Worm (Caenorhabditis elegans) whole organism, young adult: ENCODE results near the gene hog-1.
A peak's percentile ranks its signal among the peaks of the same experiment; 100 is the strongest.

Experiments
- B0019.2 ChIP-seq: fragments of 200-800 bp; sonication (Bioruptor generic); conservative IDR thresholded peaks from 2 replicates; pipeline ENCODE4 v1.3.6; 2022; ENCODE audit warnings: missing genetic modification reagents, missing genetic modification characterization, missing compliant biosample characterization
- C17E4.6 ChIP-seq: fragments of 200-800 bp; sonication (Bioruptor generic); IDR thresholded peaks from 2 replicates; pipeline ENCODE4 v1.3.6; 2022; ENCODE audit warnings: missing genetic modification reagents, missing genetic modification characterization, missing compliant biosample characterization
- D2030.7 ChIP-seq: fragments of 200-800 bp; sonication (Bioruptor generic); IDR thresholded peaks from 2 replicates; pipeline ENCODE4 v1.3.6; 2022; ENCODE audit warnings: missing genetic modification reagents, missing genetic modification characterization, missing compliant biosample characterization
- F39B2.1 ChIP-seq: fragments of 200-800 bp; sonication (Bioruptor generic); IDR thresholded peaks from 2 replicates; pipeline ENCODE4 v1.3.6; 2022; ENCODE audit warnings: missing genetic modification reagents, missing genetic modification characterization, missing compliant biosample characterization
- F52B5.7 ChIP-seq: sonication (generic microtip); optimal IDR thresholded peaks from 2 replicates; lab custom pipeline; 2016; ENCODE audit warnings: mild to moderate bottlenecking, missing genetic modification characterization, missing compliant biosample characterization
- K11D2.4 ChIP-seq: fragments of 200-800 bp; sonication (Bioruptor generic); IDR thresholded peaks from 2 replicates; pipeline ENCODE4 v1.3.6; 2022; ENCODE audit warnings: missing genetic modification reagents, missing genetic modification characterization, missing compliant biosample characterization
- T07F8.4 ChIP-seq: sonication (generic microtip); optimal IDR thresholded peaks from 2 replicates; lab custom pipeline; 2016; ENCODE audit warnings: mild to moderate bottlenecking, missing genetic modification characterization, moderate library complexity, missing compliant biosample characterization
- Y53G8AR.9 ChIP-seq: fragments of 200-800 bp; sonication (Bioruptor generic); conservative IDR thresholded peaks from 2 replicates; pipeline ENCODE4 v1.3.6; 2022; ENCODE audit warnings: missing genetic modification reagents, missing genetic modification characterization, missing compliant biosample characterization
- ZK185.1 ChIP-seq: sonication (generic microtip); optimal IDR thresholded peaks from 2 replicates; lab custom pipeline; 2016; ENCODE audit warnings: mild to moderate bottlenecking, missing genetic modification characterization, missing compliant biosample characterization; ENCODE audit not compliant: poor library complexity, severe bottlenecking
- athp-1 ChIP-seq: sonication (generic microtip); optimal IDR thresholded peaks from 2 replicates; lab custom pipeline; 2017; ENCODE audit warnings: mild to moderate bottlenecking, missing genetic modification characterization, missing compliant biosample characterization
- attf-3 ChIP-seq: fragments of 200-800 bp; sonication (Bioruptor generic); conservative IDR thresholded peaks from 2 replicates; pipeline ENCODE4 v1.3.6; 2022; ENCODE audit warnings: missing genetic modification reagents, missing genetic modification characterization, missing compliant biosample characterization
- bed-2 ChIP-seq: fragments of 200-800 bp; sonication (Bioruptor generic); IDR thresholded peaks from 2 replicates; pipeline ENCODE4 v1.3.6; 2022; ENCODE audit warnings: missing genetic modification reagents, missing genetic modification characterization, missing compliant biosample characterization
- cebp-1 ChIP-seq, 2 experiments: fragments of 200-800 bp in 1 of 2; sonication (Bioruptor generic) in 1 of 2; sonication (generic microtip) in 1 of 2; IDR thresholded peaks in 1 of 2; optimal IDR thresholded peaks in 1 of 2; 2 replicates each; pipeline versions ENCODE4 v1.3.6 to Lab custom; 2017 to 2022; ENCODE audit warnings: missing compliant biosample characterization in 2 of 2, missing genetic modification characterization in 2 of 2, mild to moderate bottlenecking in 1 of 2, missing genetic modification reagents in 1 of 2, moderate library complexity in 1 of 2
- cebp-2 ChIP-seq: fragments of 200-800 bp; sonication (Bioruptor generic); IDR thresholded peaks from 2 replicates; pipeline ENCODE4 v1.3.6; 2022; ENCODE audit warnings: missing genetic modification characterization, missing compliant biosample characterization
- ceh-79 ChIP-seq: sonication (generic microtip); optimal IDR thresholded peaks from 2 replicates; lab custom pipeline; 2017; ENCODE audit warnings: mild to moderate bottlenecking, missing genetic modification characterization, missing compliant biosample characterization
- die-1 ChIP-seq: sonication (generic microtip); optimal IDR thresholded peaks from 2 replicates; lab custom pipeline; 2016; ENCODE audit warnings: missing genotype, mild to moderate bottlenecking, missing genetic modification characterization, missing compliant biosample characterization
- dox-1 ChIP-seq: fragments of 200-800 bp; sonication (Bioruptor generic); IDR thresholded peaks from 2 replicates; pipeline ENCODE4 v1.3.6; 2022; ENCODE audit warnings: missing genetic modification reagents, missing genetic modification characterization, missing compliant biosample characterization
- egl-18 ChIP-seq: fragments of 200-800 bp; sonication (Bioruptor generic); IDR thresholded peaks from 2 replicates; pipeline ENCODE4 v1.3.6; 2022; ENCODE audit warnings: missing genetic modification reagents, missing genetic modification characterization, missing compliant biosample characterization
- egl-44 ChIP-seq: fragments of 200-800 bp; sonication (Bioruptor generic); IDR thresholded peaks from 2 replicates; pipeline ENCODE4 v1.3.6; 2022; ENCODE audit warnings: missing genetic modification reagents, missing genetic modification characterization, missing compliant biosample characterization
- egrh-3 ChIP-seq: fragments of 200-800 bp; sonication (Bioruptor generic); IDR thresholded peaks from 2 replicates; pipeline ENCODE4 v1.3.6; 2022; ENCODE audit warnings: missing genetic modification reagents, missing genetic modification characterization, missing compliant biosample characterization
- ets-4 ChIP-seq: fragments of 200-800 bp; sonication (Bioruptor generic); optimal IDR thresholded peaks from 2 replicates; lab custom pipeline; 2018; ENCODE audit warnings: mild to moderate bottlenecking, missing genetic modification characterization, missing compliant biosample characterization
- let-526 ChIP-seq: fragments of 200-800 bp; sonication (Bioruptor generic); IDR thresholded peaks from 2 replicates; pipeline ENCODE4 v1.3.6; 2022; ENCODE audit warnings: missing genetic modification reagents, missing genetic modification characterization, missing compliant biosample characterization
- let-607 ChIP-seq, 2 experiments: fragments of 200-800 bp in 1 of 2; sonication (Bioruptor generic) in 1 of 2; sonication (generic microtip) in 1 of 2; optimal IDR thresholded peaks; 2 replicates each; lab custom pipeline; 2016 to 2018; ENCODE audit warnings: mild to moderate bottlenecking in 2 of 2, missing compliant biosample characterization in 2 of 2, missing genetic modification characterization in 2 of 2, moderate library complexity in 2 of 2, missing genotype in 1 of 2
- lin-26 ChIP-seq: fragments of 200-800 bp; sonication (Bioruptor generic); IDR thresholded peaks from 2 replicates; pipeline ENCODE4 v1.3.6; 2022; ENCODE audit warnings: missing genetic modification reagents, missing genetic modification characterization, missing compliant biosample characterization
- lir-1 ChIP-seq: fragments of 200-800 bp; sonication (Bioruptor generic); conservative IDR thresholded peaks from 2 replicates; pipeline ENCODE4 v1.3.6; 2022; ENCODE audit warnings: missing genetic modification reagents, missing genetic modification characterization, missing compliant biosample characterization
- lsl-1 ChIP-seq: fragments of 200-800 bp; sonication (Bioruptor generic); optimal IDR thresholded peaks from 2 replicates; lab custom pipeline; 2018; ENCODE audit warnings: mild to moderate bottlenecking, missing genetic modification characterization, moderate library complexity, missing compliant biosample characterization
- lsy-27 ChIP-seq: sonication (generic microtip); optimal IDR thresholded peaks from 2 replicates; lab custom pipeline; 2017; ENCODE audit warnings: missing genetic modification characterization, mild to moderate bottlenecking, missing compliant biosample characterization, antibody characterized with exemption, missing genotype, borderline replicate concordance; ENCODE audit not compliant: insufficient read depth
- madf-3 ChIP-seq: fragments of 200-800 bp; sonication (Bioruptor generic); IDR thresholded peaks from 2 replicates; pipeline ENCODE4 v1.3.6; 2022; ENCODE audit warnings: missing genetic modification reagents, missing genetic modification characterization, missing compliant biosample characterization
- madf-6 ChIP-seq: fragments of 200-800 bp; sonication (Bioruptor generic); IDR thresholded peaks from 2 replicates; pipeline ENCODE4 v1.3.6; 2022; ENCODE audit warnings: missing genetic modification reagents, missing genetic modification characterization, missing compliant biosample characterization
- mel-28 ChIP-seq: sonication (generic microtip); optimal IDR thresholded peaks from 2 replicates; lab custom pipeline; 2016; ENCODE audit warnings: borderline replicate concordance, mild to moderate bottlenecking, missing genetic modification characterization, missing compliant biosample characterization
- mes-4 ChIP-seq: sonication (generic microtip); optimal IDR thresholded peaks from 2 replicates; lab custom pipeline; 2016; ENCODE audit warnings: missing genotype, missing genetic modification characterization, missing compliant biosample characterization
- nhr-120 ChIP-seq: fragments of 200-800 bp; sonication (Bioruptor generic); IDR thresholded peaks from 2 replicates; pipeline ENCODE4 v1.3.6; 2022; ENCODE audit warnings: missing genetic modification characterization, missing compliant biosample characterization
- nhr-27 ChIP-seq: fragments of 200-800 bp; sonication (Bioruptor generic); optimal IDR thresholded peaks from 2 replicates; lab custom pipeline; 2018; ENCODE audit warnings: mild to moderate bottlenecking, missing genetic modification characterization, moderate library complexity, missing compliant biosample characterization
- pbrm-1 ChIP-seq: fragments of 200-800 bp; sonication (Bioruptor generic); IDR thresholded peaks from 2 replicates; pipeline ENCODE4 v1.3.6; 2022; ENCODE audit warnings: missing genetic modification reagents, missing genetic modification characterization, missing compliant biosample characterization
- pha-4 ChIP-seq: fragments of 150-350 bp; sonication (generic microtip); optimal IDR thresholded peaks from 2 replicates; lab custom pipeline; 2014; ENCODE audit warnings: missing biosample characterization, missing genetic modification reagents, missing genetic modification characterization
- rcor-1 ChIP-seq: fragments of 200-800 bp; sonication (Bioruptor generic); IDR thresholded peaks from 2 replicates; pipeline ENCODE4 v1.3.6; 2022; ENCODE audit warnings: missing genetic modification reagents, missing genetic modification characterization, missing compliant biosample characterization
- sdz-38 ChIP-seq: sonication (generic microtip); optimal IDR thresholded peaks from 2 replicates; lab custom pipeline; 2016; ENCODE audit warnings: missing genotype, missing genetic modification characterization, missing compliant biosample characterization
- sptf-2 ChIP-seq: fragments of 200-800 bp; sonication (Bioruptor generic); optimal IDR thresholded peaks from 2 replicates; lab custom pipeline; 2018; ENCODE audit warnings: mild to moderate bottlenecking, missing genetic modification characterization, missing compliant biosample characterization
- tbp1 ChIP-seq: fragments of 200-800 bp; sonication (Bioruptor generic); optimal IDR thresholded peaks from 2 replicates; lab custom pipeline; 2018; ENCODE audit warnings: mild to moderate bottlenecking, missing genetic modification characterization, missing compliant biosample characterization
- unc-130 ChIP-seq: sonication (generic microtip); optimal IDR thresholded peaks from 2 replicates; lab custom pipeline; 2016; ENCODE audit warnings: missing genetic modification reagents, missing genetic modification characterization, missing compliant biosample characterization
- unc-62 ChIP-seq: fragments of 150-350 bp; optimal IDR thresholded peaks from 2 replicates; lab custom pipeline; 2014; ENCODE audit warnings: missing biosample characterization, missing genetic modification reagents, missing genetic modification characterization
- zim-3 ChIP-seq: sonication (generic microtip); optimal IDR thresholded peaks from 2 replicates; lab custom pipeline; 2017; ENCODE audit warnings: mild to moderate bottlenecking, missing genetic modification characterization, moderate library complexity, missing compliant biosample characterization
- ztf-22 ChIP-seq: fragments of 200-800 bp; sonication (Bioruptor generic); optimal IDR thresholded peaks from 2 replicates; lab custom pipeline; 2018; ENCODE audit warnings: mild to moderate bottlenecking, missing genetic modification characterization, moderate library complexity, missing compliant biosample characterization
- ztf-3 ChIP-seq: fragments of 200-800 bp; sonication (Bioruptor generic); optimal IDR thresholded peaks from 2 replicates; lab custom pipeline; 2018; ENCODE audit warnings: mild to moderate bottlenecking, missing genetic modification characterization, missing compliant biosample characterization

The hog-1 gene

ce11 chrX:5841060-5841642, 12.9 kb downstream of the hog-1 start, which contains the start of gene puf-9 (continued):
- TF ChIP-seq unc-62 (GFP tag; lab: Kevin White, UChicago) (peak; percentile 95), rcor-1 (GFP tag; lab: Robert Waterston, UW) (peak; percentile 83), dox-1 (GFP tag; lab: Robert Waterston, UW) (peak; percentile 95), lir-1 (GFP tag; lab: Robert Waterston, UW) (peak; percentile 95), die-1 (tag; lab: Kevin White, UChicago) (peak; percentile 61), pbrm-1 (GFP tag; lab: Robert Waterston, UW) (peak; percentile 97), lsy-27 (tag; lab: Kevin White, UChicago) (no peak), nhr-27 (peak; percentile 47), tbp1 (GFP tag; lab: Kevin White, UChicago) (peak; percentile 76), K11D2.4 (GFP tag; lab: Robert Waterston, UW) (peak; percentile 97), sptf-2 (GFP tag; lab: Kevin White, UChicago) (no peak), let-526 (GFP tag; lab: Robert Waterston, UW) (peak; percentile 90)
- TF ChIP-seq, all 124 proteins: peak for 83

- TF ChIP-seq B0019.2 (GFP tag; lab: Robert Waterston, UW) (no peak), C17E4.6 (no peak), lin-26 (GFP tag; lab: Robert Waterston, UW) (no peak), ceh-79 (no peak), bed-2 (GFP tag; lab: Robert Waterston, UW) (no peak), mes-4 (tag; lab: Kevin White, UChicago) (no peak), ztf-22 (GFP tag; lab: Kevin White, UChicago) (peak; percentile 23), F39B2.1 (GFP tag; lab: Robert Waterston, UW) (no peak), ZK185.1 (no peak), Y53G8AR.9 (GFP tag; lab: Robert Waterston, UW) (no peak), unc-130 (GFP tag; lab: Kevin White, UChicago) (no peak), die-1 (tag; lab: Kevin White, UChicago) (no peak), sdz-38 (tag; lab: Kevin White, UChicago) (no peak), mel-28 (tag; lab: Kevin White, UChicago) (no peak), egrh-3 (GFP tag; lab: Robert Waterston, UW) (no peak), K11D2.4 (GFP tag; lab: Robert Waterston, UW) (no peak), nhr-120 (GFP tag; lab: Robert Waterston, UW) (no peak), cebp-1 (GFP tag; IDR thresholded peaks at IDR 0.05; lab: Robert Waterston, UW) (no peak), cebp-1 (tag; optimal IDR thresholded peaks at IDR 0.05; lab: Kevin White, UChicago) (peak; percentile 42), egl-18 (GFP tag; lab: Robert Waterston, UW) (no peak), pbrm-1 (GFP tag; lab: Robert Waterston, UW) (no peak), F52B5.7 (tag; lab: Kevin White, UChicago) (no peak), D2030.7 (GFP tag; lab: Robert Waterston, UW) (no peak), lsl-1 (GFP tag; lab: Kevin White, UChicago) (no peak), madf-6 (no peak), athp-1 (tag; lab: Kevin White, UChicago) (no peak), lir-1 (GFP tag; lab: Robert Waterston, UW) (no peak), nhr-27 (no peak), let-607 (tag; optimal IDR thresholded peaks at IDR 0.05; lab: Kevin White, UChicago) (peak; percentile 93 to 95), egl-44 (GFP tag; lab: Robert Waterston, UW) (no peak), pha-4 (tag; lab: Kevin White, UChicago) (peak; percentile 39), unc-62 (GFP tag; lab: Kevin White, UChicago) (no peak), ets-4 (GFP tag; lab: Kevin White, UChicago) (peak; percentile 6), rcor-1 (GFP tag; lab: Robert Waterston, UW) (no peak), cebp-2 (GFP tag; lab: Robert Waterston, UW) (no peak), madf-3 (GFP tag; lab: Robert Waterston, UW) (no peak), attf-3 (GFP tag; lab: Robert Waterston, UW) (no peak), T07F8.4 (no peak), ztf-3 (GFP tag; lab: Kevin White, UChicago) (no peak), zim-3 (no peak)
Measured at ce11 chrX:5839643-5840042, 14.4 kb downstream of the hog-1 start, which contains the start of gene dct-11. Gene dct-11, minus strand, starts transcription at chrX:5839778.
